Worm (Caenorhabditis elegans): ENCODE measurements around the gene pqn-35.

Gene pqn-35

ce11 chrII:4577391-4577790, 35.4 kb upstream of the pqn-35 start:
- TF ChIP-seq vab-7 (GFP tag; IDR thresholded peaks at IDR 0.05), result no peak
- no peak for TF ChIP-seq arid-1 (GFP tag; conservative IDR thresholded peaks at IDR 0.05)
- no peak for TF ChIP-seq hlh-11 (tag; optimal IDR thresholded peaks at IDR 0.05)
- TF ChIP-seq mxl-2 (GFP tag; conservative IDR thresholded peaks at IDR 0.05), result no peak
- TF ChIP-seq daf-16 (GFP tag; optimal IDR thresholded peaks at IDR 0.05), result no peak
- no peak for TF ChIP-seq daf-16 (tag; optimal IDR thresholded peaks at IDR 0.05)
- TF ChIP-seq nhr-111 (GFP tag; optimal IDR thresholded peaks at IDR 0.05), result no peak
- TF ChIP-seq jun-1 (tag; optimal IDR thresholded peaks at IDR 0.05), result no peak
- TF ChIP-seq madf-9 (GFP tag; conservative IDR thresholded peaks at IDR 0.05), result no peak
- no peak for TF ChIP-seq D1046.2 (GFP tag; IDR thresholded peaks at IDR 0.05)
- no peak for TF ChIP-seq F10B5.3 (tag; optimal IDR thresholded peaks at IDR 0.05)

ce11 chrII:4579375-4579774, 33.4 kb upstream of the pqn-35 start:
- no peak for TF ChIP-seq spr-1 (tag; optimal IDR thresholded peaks at IDR 0.05)
- TF ChIP-seq F37D6.2 (tag; optimal IDR thresholded peaks at IDR 0.05), result no peak
- TF ChIP-seq ceh-28 (tag; optimal IDR thresholded peaks at IDR 0.05), result no peak
- no peak for TF ChIP-seq unc-62 (GFP tag; optimal IDR thresholded peaks at IDR 0.05 in 1 of 2)
- TF ChIP-seq unc-62 (tag; optimal IDR thresholded peaks at IDR 0.05), result no peak
- no peak for TF ChIP-seq mdl-1 (tag; optimal IDR thresholded peaks at IDR 0.05)
- no peak for TF ChIP-seq hlh-11 (tag; optimal IDR thresholded peaks at IDR 0.05)
- TF ChIP-seq ceh-44 (GFP tag; IDR thresholded peaks at IDR 0.05), result no peak

- no peak for TF ChIP-seq lir-3 (tag; optimal IDR thresholded peaks at IDR 0.05)
These were observed 32.8 kb upstream of the pqn-35 start for ce11 chrII:4579920-4580474.

- TF ChIP-seq nhr-10 (tag; optimal IDR thresholded peaks at IDR 0.05) (no peak), unc-62 (GFP tag; optimal IDR thresholded peaks at IDR 0.05 in 1 of 2) (peak in 1 of 2 experiments; percentile 41), unc-62 (tag; optimal IDR thresholded peaks at IDR 0.05) (no peak), aha-1 (tag) (peak; percentile 68)
These were observed 31.7 kb upstream of the pqn-35 start for ce11 chrII:4581090-4581489.

- TF ChIP-seq aly-2 (tag; optimal IDR thresholded peaks at IDR 0.05) (no peak), F44E2.7 (GFP tag; IDR thresholded peaks at IDR 0.05) (no peak), ctbp-1 (GFP tag; IDR thresholded peaks at IDR 0.05) (0 out of 2 replicates have a peak, but pooled peaks have one; percentile 15), sdz-12 (GFP tag; optimal IDR thresholded peaks at IDR 0.05) (no peak), D1046.2 (GFP tag; IDR thresholded peaks at IDR 0.05) (0 out of 2 replicates have a peak, but pooled peaks have one; percentile 34), F26F4.8 (GFP tag; conservative IDR thresholded peaks at IDR 0.05) (no peak), jun-1 (tag; optimal IDR thresholded peaks at IDR 0.05) (no peak)
These were observed 29.4 kb upstream of the pqn-35 start for ce11 chrII:4583203-4583912.

- TF ChIP-seq unc-62 (GFP tag; optimal IDR thresholded peaks at IDR 0.05 in 1 of 2) (peak in 1 of 2 experiments; percentile 9), unc-62 (tag; optimal IDR thresholded peaks at IDR 0.05) (no peak), arid-1 (GFP tag; conservative IDR thresholded peaks at IDR 0.05) (no peak)
These were observed 28.5 kb upstream of the pqn-35 start for ce11 chrII:4584313-4584712.

ce11 chrII:4585327-4585726, 27.5 kb upstream of the pqn-35 start:
- TF ChIP-seq F37D6.2 (tag; optimal IDR thresholded peaks at IDR 0.05), result no peak
- TF ChIP-seq nhr-102 (tag; optimal IDR thresholded peaks at IDR 0.05), result no peak
- TF ChIP-seq mdl-1 (tag; optimal IDR thresholded peaks at IDR 0.05), result no peak
- TF ChIP-seq T26A8.4 (GFP tag; IDR thresholded peaks at IDR 0.05), result no peak
- no peak for TF ChIP-seq nhr-237 (tag; optimal IDR thresholded peaks at IDR 0.05)
- TF ChIP-seq jun-1 (tag; optimal IDR thresholded peaks at IDR 0.05), result no peak

Measured in whole organism, L4 larva.